Worm (Caenorhabditis elegans) whole organism, L4/young adult: ENCODE data around the gene mam-2.

ENCODE experiments used
- W03F9.2 ChIP-seq: fragments of 150-350 bp; optimal IDR thresholded peaks from 2 replicates; lab custom pipeline; 2014; ENCODE audit warnings: missing biosample characterization, missing genetic modification characterization
- him-1 ChIP-seq: sonication (generic microtip); optimal IDR thresholded peaks from 2 replicates; lab custom pipeline; 2016; ENCODE audit warnings: missing genotype, missing genetic modification reagents, missing genetic modification characterization, missing compliant biosample characterization

DNA sequence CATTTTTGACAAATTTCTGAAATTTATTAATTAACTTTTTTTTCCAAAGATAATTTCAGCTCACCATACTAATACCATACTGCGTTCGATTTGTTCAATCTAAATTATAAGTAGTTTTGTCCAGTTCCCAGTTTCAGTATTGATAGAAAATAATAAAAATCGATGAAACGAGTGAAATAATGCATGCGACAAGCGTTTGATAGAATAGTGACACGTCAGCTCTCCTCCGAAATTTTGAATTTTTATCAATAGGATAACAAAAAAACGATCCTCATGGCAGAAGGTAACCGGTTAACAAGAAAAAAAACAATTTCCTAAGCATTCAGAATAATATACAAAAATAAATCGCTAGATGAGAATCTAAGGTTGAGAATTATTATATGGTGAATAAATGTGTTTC is 18.8 kb downstream of the mam-2 start, which contains the start of gene C47E12.3:
- TF ChIP-seq him-1 (tag; lab: Kevin White, UChicago) = no peak
- TF ChIP-seq W03F9.2 (tag; lab: Kevin White, UChicago) = no peak
